Fruit fly (Drosophila melanogaster): Measurements from ENCODE around the gene CG11964.
A peak's percentile ranks its signal among the peaks of the same experiment; 100 is the strongest.

The CG11964 gene

DNA sequence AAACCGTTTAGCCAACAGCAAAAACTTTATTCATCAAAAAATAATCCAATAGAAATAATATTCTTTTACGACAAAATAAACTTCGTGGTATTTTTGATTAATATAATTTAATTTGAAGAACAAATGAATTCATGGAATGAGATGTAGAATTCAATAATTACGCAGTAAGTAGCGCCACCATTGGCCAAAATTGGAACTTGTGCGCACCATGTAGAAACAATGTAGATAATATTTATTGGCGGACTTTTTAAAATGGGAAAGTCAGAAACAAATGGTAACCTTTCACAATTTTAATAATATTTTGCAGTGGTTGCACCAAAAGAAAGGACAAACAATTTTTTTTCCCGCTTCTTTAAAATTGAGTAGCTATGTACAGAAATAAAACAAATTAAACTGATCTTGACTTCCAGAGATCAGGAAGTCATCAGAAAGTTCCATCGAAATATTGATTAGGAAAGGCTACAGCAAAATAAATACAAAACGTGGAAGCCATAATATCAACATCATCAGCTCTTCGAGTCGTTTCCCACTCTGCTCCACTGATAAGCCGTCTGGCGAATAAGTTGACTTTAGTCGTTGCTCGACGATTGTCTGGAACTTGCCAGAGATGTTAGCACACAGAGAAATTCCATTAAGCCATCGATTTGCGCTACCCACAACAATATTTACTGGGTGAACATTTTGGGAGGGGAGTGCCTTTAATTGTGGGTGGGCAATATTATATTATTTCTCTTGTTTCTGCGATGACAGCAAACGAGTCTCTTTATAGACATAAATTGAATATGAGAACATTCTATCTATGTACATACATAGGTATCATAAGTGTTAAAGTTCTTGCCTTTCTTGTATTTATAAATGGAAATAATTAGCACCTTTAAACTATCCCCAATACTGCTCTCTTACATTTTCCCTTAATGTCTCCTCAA is 35.3 kb upstream of the CG11964 start (continued):
- TF ChIP-seq emc (GFP tag; optimal IDR thresholded peaks at IDR 0.05): no peak
- TF ChIP-seq CG4854 (GFP tag; optimal IDR thresholded peaks at IDR 0.05): no peak
- no peak for TF ChIP-seq ac (GFP tag; optimal IDR thresholded peaks at IDR 0.05)
- TF ChIP-seq CG7786 (GFP tag; optimal IDR thresholded peaks at IDR 0.05): no peak
- no peak for TF ChIP-seq klu (GFP tag; IDR thresholded peaks at IDR 0.05)
- TF ChIP-seq CG12299 (tag; optimal IDR thresholded peaks at IDR 0.05): no peak
- peak; percentile 9 for TF ChIP-seq Ets97D (GFP tag; optimal IDR thresholded peaks at IDR 0.05)
- no peak for TF ChIP-seq MTF-1 (GFP tag; optimal IDR thresholded peaks at IDR 0.05; ENCODE audit: borderline replicate concordance)
- peak; percentile 18; the same call in 1 of the 2 replicates for TF ChIP-seq tna (GFP tag; IDR thresholded peaks at IDR 0.05; ENCODE audit: partially characterized antibody)
- no peak for TF ChIP-seq ftz-f1 (GFP tag; optimal IDR thresholded peaks at IDR 0.05)
- TF ChIP-seq HHEX (GFP tag; optimal IDR thresholded peaks at IDR 0.05): no peak
- TF ChIP-seq CG7839 (tag; optimal IDR thresholded peaks at IDR 0.05): peak; percentile 25
- TF ChIP-seq Rx (GFP tag; IDR thresholded peaks at IDR 0.05): no peak
- TF ChIP-seq CG9817 (tag; optimal IDR thresholded peaks at IDR 0.05): peak; percentile 23
- no peak for TF ChIP-seq TFAM (GFP tag; optimal IDR thresholded peaks at IDR 0.05)
- no peak for TF ChIP-seq CG13296 (GFP tag; optimal IDR thresholded peaks at IDR 0.05)
- no peak for TF ChIP-seq Abd-B (GFP tag; optimal IDR thresholded peaks at IDR 0.05)
- no peak for TF ChIP-seq bbx (GFP tag; IDR thresholded peaks at IDR 0.05; ENCODE audit: partially characterized antibody)
- TF ChIP-seq Gug (GFP tag; IDR thresholded peaks at IDR 0.05): no peak
- TF ChIP-seq lov (optimal IDR thresholded peaks at IDR 0.05): no peak
- TF ChIP-seq lov (GFP tag; IDR thresholded peaks at IDR 0.05): 0 out of 3 replicates have a peak, but pooled peaks have one; percentile 4
- no peak for TF ChIP-seq vnd (GFP tag; IDR thresholded peaks at IDR 0.05; ENCODE audit: partially characterized antibody)
- no peak for TF ChIP-seq corto (GFP tag; optimal IDR thresholded peaks at IDR 0.05)
- TF ChIP-seq CG14050 (GFP tag; IDR thresholded peaks at IDR 0.05): no peak
- no peak for TF ChIP-seq schlank (tag; optimal IDR thresholded peaks at IDR 0.05)
- TF ChIP-seq sob (GFP tag; IDR thresholded peaks at IDR 0.05): no peak
- TF ChIP-seq pum (GFP tag; optimal IDR thresholded peaks at IDR 0.05): peak; percentile 8
- TF ChIP-seq nau (GFP tag; optimal IDR thresholded peaks at IDR 0.05): peak; percentile 17
- no peak for TF ChIP-seq CG8765 (GFP tag; IDR thresholded peaks at IDR 0.05)
- no peak for TF ChIP-seq CG4617 (GFP tag; optimal IDR thresholded peaks at IDR 0.05; ENCODE audit: borderline replicate concordance)
- no peak for TF ChIP-seq CG31224 (GFP tag; IDR thresholded peaks at IDR 0.05)
- peak; percentile 45 for TF ChIP-seq Lhr (GFP tag; optimal IDR thresholded peaks at IDR 0.05)
- peak; percentile 53 for TF ChIP-seq Vsx1 (GFP tag; optimal IDR thresholded peaks at IDR 0.05)
- TF ChIP-seq knrl (GFP tag; IDR thresholded peaks at IDR 0.05; ENCODE audit: partially characterized antibody): peak; percentile 63; the same call in 2 of the 3 replicates
- TF ChIP-seq nerfin-2 (GFP tag; IDR thresholded peaks at IDR 0.05; ENCODE audit: partially characterized antibody): 0 out of 2 replicates have a peak, but pooled peaks have one; percentile 22
- peak; percentile 58; the same call in 1 of the 2 replicates for TF ChIP-seq CG32532 (GFP tag; IDR thresholded peaks at IDR 0.05)
- no peak for TF ChIP-seq gcm (GFP tag; optimal IDR thresholded peaks at IDR 0.05)
- peak; percentile 10 for TF ChIP-seq NK7.1 (GFP tag; optimal IDR thresholded peaks at IDR 0.05)
- no peak for TF ChIP-seq wdn (GFP tag; IDR thresholded peaks at IDR 0.05)
- TF ChIP-seq Atf-2 (GFP tag; optimal IDR thresholded peaks at IDR 0.05): peak; percentile 14
- no peak for TF ChIP-seq shn (GFP tag; optimal IDR thresholded peaks at IDR 0.05)
- no peak for TF ChIP-seq Side (GFP tag; optimal IDR thresholded peaks at IDR 0.05)
- TF ChIP-seq danr (GFP tag; IDR thresholded peaks at IDR 0.05): no peak
- no peak for TF ChIP-seq dimm (GFP tag; IDR thresholded peaks at IDR 0.05)
- 0 out of 2 replicates have a peak, but pooled peaks have one; percentile 30 for TF ChIP-seq Xrp1 (GFP tag; IDR thresholded peaks at IDR 0.05)
- TF ChIP-seq Hmr (GFP tag; optimal IDR thresholded peaks at IDR 0.05): peak; percentile 16
- TF ChIP-seq CG5180 (GFP tag; optimal IDR thresholded peaks at IDR 0.05): peak; percentile 56
- TF ChIP-seq Eip74EF (GFP tag; optimal IDR thresholded peaks at IDR 0.05): peak in 1 of 2 experiments; percentile 22

Measured in whole organism, embryonic.